Worm (Caenorhabditis elegans) whole organism, L1 larva: ENCODE results near the gene T02B11.4.
"Not testable (repeated sequence)": the region's sequence is repeated elsewhere in the genome, so short reads cannot be mapped to it uniquely, and the experiment has no call there.

ENCODE experiments used
- C16A3.4 ChIP-seq: fragments of 150-350 bp; optimal IDR thresholded peaks from 2 replicates; lab custom pipeline; 2014; ENCODE audit warnings: missing biosample characterization, missing genetic modification characterization
- C34B4.2 ChIP-seq: sonication (generic microtip); optimal IDR thresholded peaks from 2 replicates; lab custom pipeline; 2017; ENCODE audit warnings: mild to moderate bottlenecking, missing genetic modification characterization, missing compliant biosample characterization
- Y116A8C.19 ChIP-seq: sonication (generic microtip); optimal IDR thresholded peaks from 2 replicates; lab custom pipeline; 2016; ENCODE audit warnings: missing compliant biosample characterization, missing genetic modification characterization, borderline replicate concordance
- alr-1 ChIP-seq: fragments of 200-800 bp; sonication (Bioruptor generic); optimal IDR thresholded peaks from 2 replicates; lab custom pipeline; 2018; ENCODE audit warnings: borderline replicate concordance, mild to moderate bottlenecking, missing genetic modification characterization, missing compliant biosample characterization
- ceh-8 ChIP-seq: fragments of 200-800 bp; sonication (Bioruptor generic); optimal IDR thresholded peaks from 2 replicates; lab custom pipeline; 2018; ENCODE audit warnings: mild to moderate bottlenecking, missing genetic modification characterization, moderate library complexity, missing compliant biosample characterization
- ceh-82 ChIP-seq, 3 experiments: fragments of 150-350 bp in 1 of 3; sonication (generic microtip) in 2 of 3; optimal IDR thresholded peaks; 2 replicates each; lab custom pipeline; 2014 to 2017; ENCODE audit warnings: missing biosample characterization in 3 of 3, missing genetic modification characterization in 3 of 3
- ceh-88 ChIP-seq: fragments of 200-800 bp; sonication (Bioruptor generic); IDR thresholded peaks from 2 replicates; pipeline ENCODE4 v1.3.6; 2022; ENCODE audit warnings: missing genetic modification characterization, missing compliant biosample characterization
- efl-1 ChIP-seq, 4 experiments: fragments of 150-350 bp; optimal IDR thresholded peaks in 3 of 4; peaks in 1 of 4; 1 replicate in 1 of 4; 2 replicates in 3 of 4; lab custom pipeline; 2014; ENCODE audit warnings: missing biosample characterization in 2 of 4, missing genetic modification characterization in 2 of 4, missing genetic modification reagents in 2 of 4
- egl-27 ChIP-seq, 2 experiments: fragments of 150-350 bp in 1 of 2; sonication (generic microtip); optimal IDR thresholded peaks; 3 replicates each; lab custom pipeline; 2017 to 2018; ENCODE audit warnings: missing biosample characterization in 2 of 2, missing genetic modification characterization in 2 of 2, missing genetic modification reagents in 2 of 2
- elt-3 ChIP-seq, 6 experiments: fragments of 150-350 bp in 1 of 6; sonication (generic microtip); optimal IDR thresholded peaks; 2 replicates each; lab custom pipeline; 2017 to 2018; ENCODE audit warnings: missing biosample characterization in 6 of 6, missing genetic modification characterization in 6 of 6, inconsistent platforms in 1 of 6
- fkh-8 ChIP-seq: sonication (generic microtip); optimal IDR thresholded peaks from 2 replicates; lab custom pipeline; 2016; ENCODE audit warnings: mild to moderate bottlenecking, missing genetic modification characterization, missing compliant biosample characterization
- grh-1 ChIP-seq: fragments of 200-800 bp; sonication (Bioruptor generic); IDR thresholded peaks from 2 replicates; pipeline ENCODE4 v1.3.6; 2022; ENCODE audit warnings: missing genetic modification reagents, missing genetic modification characterization, missing compliant biosample characterization
- hlh-4 ChIP-seq: sonication (generic microtip); optimal IDR thresholded peaks from 2 replicates; lab custom pipeline; 2016; ENCODE audit warnings: mild to moderate bottlenecking, missing genetic modification characterization, missing compliant biosample characterization
- hpl-2 ChIP-seq: fragments of 150-350 bp; optimal IDR thresholded peaks from 2 replicates; lab custom pipeline; 2014; ENCODE audit warnings: missing biosample characterization, missing genetic modification reagents, missing genetic modification characterization
- irx-1 ChIP-seq: sonication (generic microtip); optimal IDR thresholded peaks from 2 replicates; lab custom pipeline; 2016; ENCODE audit warnings: missing genetic modification characterization, missing compliant biosample characterization
- jun-1 ChIP-seq: fragments of 150-350 bp; optimal IDR thresholded peaks from 2 replicates; lab custom pipeline; 2014; ENCODE audit warnings: missing biosample characterization, missing genetic modification reagents, missing genetic modification characterization
- lin-35 ChIP-seq, 2 experiments: fragments of 150-350 bp; optimal IDR thresholded peaks; 2 replicates each; lab custom pipeline; 2014; ENCODE audit warnings: missing biosample characterization in 2 of 2, missing genetic modification characterization in 2 of 2, missing genetic modification reagents in 2 of 2
- lin-39 ChIP-seq: fragments of 150-350 bp; optimal IDR thresholded peaks from 2 replicates; lab custom pipeline; 2014; ENCODE audit warnings: missing biosample characterization, missing genetic modification reagents, missing genetic modification characterization
- lsy-2 ChIP-seq, 2 experiments: fragments of 150-350 bp; optimal IDR thresholded peaks; 2 replicates each; lab custom pipeline; 2014; ENCODE audit warnings: missing biosample characterization in 2 of 2, missing genetic modification characterization in 2 of 2
- mab-9 ChIP-seq: fragments of 200-800 bp; sonication (Bioruptor generic); IDR thresholded peaks from 2 replicates; pipeline ENCODE4 v1.3.6; 2022; ENCODE audit warnings: missing genetic modification reagents, missing genetic modification characterization, missing compliant biosample characterization
- mef-2 ChIP-seq: fragments of 150-350 bp; optimal IDR thresholded peaks from 2 replicates; lab custom pipeline; 2014; ENCODE audit warnings: missing biosample characterization, missing genetic modification characterization
- nhr-12 ChIP-seq: sonication (generic microtip); optimal IDR thresholded peaks from 2 replicates; lab custom pipeline; 2017; ENCODE audit warnings: missing biosample characterization, missing genetic modification characterization
- nhr-19 ChIP-seq: fragments of 200-800 bp; sonication (Bioruptor generic); conservative IDR thresholded peaks from 2 replicates; pipeline ENCODE4 v1.3.6; 2022; ENCODE audit warnings: missing genetic modification characterization, missing compliant biosample characterization
- nhr-237 ChIP-seq: fragments of 150-350 bp; optimal IDR thresholded peaks from 2 replicates; lab custom pipeline; 2014; ENCODE audit warnings: missing biosample characterization, missing genetic modification characterization
- nhr-71 ChIP-seq: sonication (generic microtip); optimal IDR thresholded peaks from 2 replicates; lab custom pipeline; 2016; ENCODE audit warnings: mild to moderate bottlenecking, missing genetic modification characterization, moderate library complexity, missing compliant biosample characterization
- nhr-77 ChIP-seq: fragments of 150-350 bp; optimal IDR thresholded peaks from 2 replicates; lab custom pipeline; 2014; ENCODE audit warnings: missing biosample characterization, missing genetic modification characterization
- nhr-84 ChIP-seq: sonication (generic microtip); optimal IDR thresholded peaks from 2 replicates; lab custom pipeline; 2017; ENCODE audit warnings: missing biosample characterization, missing genetic modification characterization
- nhr-85 ChIP-seq: sonication (generic microtip); peaks from one replicate; lab custom pipeline; 2016; ENCODE audit warnings: missing genetic modification characterization, inconsistent platforms, missing compliant biosample characterization
- pag-3 ChIP-seq: sonication (generic microtip); optimal IDR thresholded peaks from 2 replicates; lab custom pipeline; 2017; ENCODE audit warnings: missing genetic modification characterization, mild to moderate bottlenecking, missing compliant biosample characterization, antibody characterized with exemption, borderline replicate concordance; ENCODE audit not compliant: insufficient read depth
- snpc-4 ChIP-seq: fragments of 150-350 bp; optimal IDR thresholded peaks from 2 replicates; lab custom pipeline; 2014; ENCODE audit warnings: missing biosample characterization, missing genetic modification characterization
- snu-23 ChIP-seq: sonication (generic microtip); optimal IDR thresholded peaks from 2 replicates; lab custom pipeline; 2016; ENCODE audit warnings: missing genetic modification characterization, missing compliant biosample characterization
- tlp-1 ChIP-seq: fragments of 150-350 bp; optimal IDR thresholded peaks from 2 replicates; lab custom pipeline; 2014; ENCODE audit warnings: missing biosample characterization, missing genetic modification characterization
- unc-30 ChIP-seq: sonication (generic microtip); optimal IDR thresholded peaks from 2 replicates; lab custom pipeline; 2017; ENCODE audit warnings: missing biosample characterization, missing genetic modification characterization
- unc-86 ChIP-seq: sonication (generic microtip); optimal IDR thresholded peaks from 2 replicates; lab custom pipeline; 2016; ENCODE audit warnings: missing genetic modification characterization, missing compliant biosample characterization
- unc-98 ChIP-seq: fragments of 200-800 bp; sonication (Bioruptor generic); IDR thresholded peaks from 2 replicates; pipeline ENCODE4 v1.3.6; 2022; ENCODE audit warnings: missing genetic modification characterization, missing compliant biosample characterization
- vab-15 ChIP-seq: sonication (generic microtip); optimal IDR thresholded peaks from 2 replicates; lab custom pipeline; 2017; ENCODE audit warnings: missing genotype, mild to moderate bottlenecking, missing genetic modification characterization, missing compliant biosample characterization
- xbp-1 ChIP-seq: sonication (generic microtip); optimal IDR thresholded peaks from 2 replicates; lab custom pipeline; 2016; ENCODE audit warnings: missing genetic modification characterization, missing compliant biosample characterization
- zag-1 ChIP-seq: fragments of 150-350 bp; optimal IDR thresholded peaks from 2 replicates; lab custom pipeline; 2014; ENCODE audit warnings: missing biosample characterization, missing genetic modification characterization

T02B11.4 gene

ce11 chrV:849512-849911 lies 21.4 kb downstream of the T02B11.4 start, which contains the start of gene srbc-12:
TSS of gene srbc-12 (plus strand) at chrV:849812.
- TF ChIP-seq unc-30 = no peak
- TF ChIP-seq lsy-2 (tag; optimal IDR thresholded peaks at IDR 0.05; lab: Kevin White, UChicago) = no peak
- TF ChIP-seq snpc-4 (tag; lab: Kevin White, UChicago) = no peak
- no peak for TF ChIP-seq alr-1 (tag; lab: Kevin White, UChicago)
- TF ChIP-seq grh-1 (GFP tag; lab: Robert Waterston, UW) = no peak
- no peak for TF ChIP-seq tlp-1 (tag; lab: Kevin White, UChicago)
- TF ChIP-seq mab-9 (GFP tag; lab: Robert Waterston, UW) = no peak

- no peak for TF ChIP-seq nhr-71 (tag; lab: Kevin White, UChicago)
- peak; percentile 52 for TF ChIP-seq nhr-85 (tag; lab: Kevin White, UChicago)
- no peak for TF ChIP-seq efl-1 (optimal IDR thresholded peaks at IDR 0.05; lab: Kevin White, UChicago)
- peak in 1 of 2 experiments; percentile 56 for TF ChIP-seq efl-1 (GFP tag; optimal IDR thresholded peaks at IDR 0.05 in 1 of 2; lab: Kevin White, UChicago)
- TF ChIP-seq pag-3 (tag; lab: Kevin White, UChicago) = no peak
- no peak for TF ChIP-seq irx-1 (tag; lab: Kevin White, UChicago)
- TF ChIP-seq snu-23 (GFP tag; lab: Kevin White, UChicago) = no peak
- no peak for TF ChIP-seq xbp-1 (tag; lab: Kevin White, UChicago)
- TF ChIP-seq Y116A8C.19 (tag; lab: Kevin White, UChicago) = no peak
- TF ChIP-seq unc-86 = no peak
- no peak for TF ChIP-seq unc-98 (GFP tag; lab: Robert Waterston, UW)
- no peak for TF ChIP-seq lin-35 (GFP tag; optimal IDR thresholded peaks at IDR 0.05; lab: Kevin White, UChicago)
- no peak for TF ChIP-seq nhr-237 (tag; lab: Kevin White, UChicago)
Observed at ce11 chrV:849042-849441, 21.9 kb downstream of the T02B11.4 start.

DNA sequence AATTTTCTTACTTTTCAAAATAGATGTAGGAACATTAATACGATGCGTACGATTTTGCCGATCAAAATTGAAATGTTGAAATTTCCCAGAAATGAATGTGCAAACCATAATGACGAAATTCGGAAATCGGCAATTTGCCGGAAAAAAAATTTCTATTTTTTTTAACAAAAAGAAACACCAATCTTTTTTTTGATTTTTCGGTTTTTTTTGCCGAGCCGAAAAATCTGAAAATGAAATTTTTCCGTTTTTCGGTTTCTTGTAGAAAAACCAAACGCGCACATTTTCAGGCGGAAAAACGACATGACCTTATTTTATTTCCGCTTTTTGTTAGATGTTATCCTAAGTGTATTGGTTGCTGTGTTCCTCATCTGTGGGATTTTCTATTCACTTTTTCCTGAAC lies 23.4 kb downstream of the T02B11.4 start, which contains the start of gene srbc-13:
Gene srbc-13 (plus strand): TSS at position 301 of the 400 bp plus-strand sequence.
- TF ChIP-seq ceh-82 (tag; optimal IDR thresholded peaks at IDR 0.05; lab: Kevin White, UChicago) (no peak), zag-1 (tag; lab: Kevin White, UChicago) (no peak), vab-15 (tag; lab: Kevin White, UChicago) (no peak), hpl-2 (GFP tag; lab: Kevin White, UChicago) (no peak), egl-27 (tag; optimal IDR thresholded peaks at IDR 0.05; lab: Kevin White, UChicago) (no peak), C16A3.4 (tag; lab: Kevin White, UChicago) (no peak), nhr-77 (tag; lab: Kevin White, UChicago) (no peak), fkh-8 (no peak), jun-1 (tag; lab: Kevin White, UChicago) (no peak), hlh-4 (no peak), ceh-8 (GFP tag; lab: Kevin White, UChicago) (no peak), efl-1 (optimal IDR thresholded peaks at IDR 0.05; lab: Kevin White, UChicago) (no peak), efl-1 (GFP tag; optimal IDR thresholded peaks at IDR 0.05 in 1 of 2; lab: Kevin White, UChicago) (no peak), ceh-88 (GFP tag; lab: Robert Waterston, UW) (no peak), lin-39 (tag; lab: Kevin White, UChicago) (no peak), grh-1 (GFP tag; lab: Robert Waterston, UW) (no peak), nhr-237 (tag; lab: Kevin White, UChicago) (no peak), nhr-12 (no peak), elt-3 (tag; optimal IDR thresholded peaks at IDR 0.05; lab: Kevin White, UChicago) (no peak), nhr-19 (GFP tag; lab: Robert Waterston, UW) (no peak), unc-30 (no peak)

ce11 chrV:843118-843517 lies 27.8 kb downstream of the T02B11.4 start, which contains the start of gene K09C6.8:
TSS of gene K09C6.8 (minus strand) at chrV:843218.
- not testable (repeated sequence) for TF ChIP-seq nhr-84 (tag; lab: Kevin White, UChicago); C34B4.2; mef-2
